Fruit fly (Drosophila melanogaster) whole organism, wandering third instar larva: ENCODE measurements around the gene mTerf5.

Source experiments
- Abd-B ChIP-seq: fragments of >200 bp; optimal IDR thresholded peaks from 2 replicates; lab custom pipeline; 2017; ENCODE audit warnings: missing biosample characterization, missing genetic modification characterization
- CG32264 ChIP-seq: fragments of 200-800 bp; sonication (Bioruptor generic); optimal IDR thresholded peaks from 2 replicates; lab custom pipeline; 2016; ENCODE audit warnings: missing biosample characterization, missing genetic modification characterization
- CG9705 ChIP-seq: fragments of 200-800 bp; sonication (Bioruptor generic); optimal IDR thresholded peaks from 2 replicates; lab custom pipeline; 2018; ENCODE audit warnings: missing biosample characterization, mild to moderate bottlenecking, missing genetic modification characterization
- CrebA ChIP-seq: fragments of 200-800 bp; sonication (Bioruptor generic); optimal IDR thresholded peaks from 2 replicates; lab custom pipeline; 2016; ENCODE audit warnings: missing biosample characterization, mild to moderate bottlenecking, missing genetic modification characterization, borderline replicate concordance
- Dfd ChIP-seq: fragments of >200 bp; optimal IDR thresholded peaks from 2 replicates; lab custom pipeline; 2017; ENCODE audit warnings: missing biosample characterization, missing genetic modification characterization
- Dif ChIP-seq: fragments of 200-275, 200-300 bp; sonication (Bioruptor generic); optimal IDR thresholded peaks from 2 replicates; lab custom pipeline; 2018; ENCODE audit warnings: missing biosample characterization, missing genetic modification characterization; ENCODE audit not compliant: partially characterized antibody
- GATAd ChIP-seq: sonication (Bioruptor generic); optimal IDR thresholded peaks from 2 replicates; lab custom pipeline; 2016; ENCODE audit warnings: missing biosample characterization, missing genetic modification characterization
- HLH106 ChIP-seq: fragments of 200-800 bp; optimal IDR thresholded peaks from 3 replicates; lab custom pipeline; 2019; ENCODE audit warnings: missing biosample characterization, mild to moderate bottlenecking, missing genetic modification characterization, moderate library complexity
- Hnf4 ChIP-seq: fragments of 200-800 bp; sonication (Bioruptor generic); optimal IDR thresholded peaks from 2 replicates; lab custom pipeline; 2016; ENCODE audit warnings: missing biosample characterization, mild to moderate bottlenecking, missing genetic modification characterization
- Hr78 ChIP-seq: fragments of >200 bp; optimal IDR thresholded peaks from 2 replicates; lab custom pipeline; 2017; ENCODE audit warnings: missing biosample characterization, missing genetic modification characterization
- Hr83 ChIP-seq: fragments of 200-300 bp; sonication (Bioruptor generic); optimal IDR thresholded peaks from 2 replicates; lab custom pipeline; 2016; ENCODE audit warnings: missing biosample characterization, mild to moderate bottlenecking, missing genetic modification characterization, moderate library complexity; ENCODE audit not compliant: poor library complexity, severe bottlenecking
- Jra ChIP-seq: sonication (Bioruptor generic); optimal IDR thresholded peaks from 2 replicates; lab custom pipeline; 2016; ENCODE audit warnings: missing biosample characterization, missing genetic modification characterization
- Mio ChIP-seq: sonication (Bioruptor generic); optimal IDR thresholded peaks from 2 replicates; lab custom pipeline; 2016; ENCODE audit warnings: missing biosample characterization, missing genetic modification characterization
- Myc ChIP-seq: fragments of >200 bp; optimal IDR thresholded peaks from 2 replicates; lab custom pipeline; 2017
- N ChIP-seq: fragments of >200 bp; optimal IDR thresholded peaks from 2 replicates; lab custom pipeline; 2018; ENCODE audit warnings: missing biosample characterization, missing external identifiers, missing genetic modification characterization
- OdsH ChIP-seq: fragments of 200-800 bp; sonication (Bioruptor generic); optimal IDR thresholded peaks from 2 replicates; lab custom pipeline; 2016; ENCODE audit warnings: missing biosample characterization, mild to moderate bottlenecking, missing genetic modification characterization
- Rel ChIP-seq, 2 experiments: fragments of 200-800 bp; sonication (Bioruptor generic) in 1 of 2; optimal IDR thresholded peaks; 2 replicates in 1 of 2; 3 replicates in 1 of 2; lab custom pipeline; 2016 to 2019; ENCODE audit warnings: mild to moderate bottlenecking in 2 of 2, missing biosample characterization in 2 of 2, missing genetic modification characterization in 2 of 2, moderate library complexity in 1 of 2
- Sp1 ChIP-seq: fragments of 200-800 bp; sonication (Bioruptor generic); optimal IDR thresholded peaks from 3 replicates; lab custom pipeline; 2019; ENCODE audit warnings: missing biosample characterization, mild to moderate bottlenecking, missing genetic modification characterization, moderate library complexity
- Vsx2 ChIP-seq: fragments of 200-300, 225-300 bp; sonication (Bioruptor generic); optimal IDR thresholded peaks from 2 replicates; lab custom pipeline; 2018; ENCODE audit warnings: missing biosample characterization, missing genetic modification characterization; ENCODE audit not compliant: partially characterized antibody
- br ChIP-seq: fragments of 200-800 bp; sonication (Bioruptor generic); optimal IDR thresholded peaks from 2 replicates; lab custom pipeline; 2016; ENCODE audit warnings: missing biosample characterization, missing genetic modification characterization
- brk ChIP-seq: fragments of 200-800 bp; sonication (Bioruptor generic); optimal IDR thresholded peaks from 2 replicates; lab custom pipeline; 2016; ENCODE audit warnings: missing biosample characterization, mild to moderate bottlenecking, missing genetic modification characterization
- dl ChIP-seq, 2 experiments: fragments of 175-275, 200-275 bp in 1 of 2; fragments of 200-275 bp in 1 of 2; sonication (Bioruptor generic); optimal IDR thresholded peaks; lab custom pipeline; 2018; ENCODE audit warnings: mild to moderate bottlenecking in 2 of 2, missing biosample characterization in 2 of 2, missing genetic modification characterization in 2 of 2, moderate library complexity in 2 of 2; ENCODE audit not compliant: partially characterized antibody in 2 of 2, insufficient read depth in 1 of 2
- dmrt93B ChIP-seq: fragments of 200-800 bp; sonication (Bioruptor generic); optimal IDR thresholded peaks from 2 replicates; lab custom pipeline; 2018; ENCODE audit warnings: missing biosample characterization, mild to moderate bottlenecking, missing genetic modification characterization
- dsf ChIP-seq: sonication (Bioruptor generic); optimal IDR thresholded peaks from 2 replicates; lab custom pipeline; 2016; ENCODE audit warnings: missing biosample characterization, missing genetic modification characterization, borderline replicate concordance
- ey ChIP-seq: fragments of 200-800 bp; sonication (Bioruptor generic); optimal IDR thresholded peaks from 2 replicates; lab custom pipeline; 2016; ENCODE audit warnings: missing biosample characterization, missing genetic modification characterization
- foxo ChIP-seq, 2 experiments: fragments of 200-800 bp; sonication (Bioruptor generic); optimal IDR thresholded peaks; 2 replicates in 1 of 2; 3 replicates in 1 of 2; lab custom pipeline; 2016 to 2017; ENCODE audit warnings: missing biosample characterization in 2 of 2, missing genetic modification characterization in 2 of 2
- fru ChIP-seq: fragments of 200-800 bp; sonication (Bioruptor generic); optimal IDR thresholded peaks from 3 replicates; lab custom pipeline; 2016; ENCODE audit warnings: missing biosample characterization, mild to moderate bottlenecking, missing genetic modification characterization
- h ChIP-seq: fragments of 200-800 bp; sonication (Bioruptor generic); optimal IDR thresholded peaks from 3 replicates; lab custom pipeline; 2016; ENCODE audit warnings: missing biosample characterization, mild to moderate bottlenecking, missing genetic modification characterization
- jim ChIP-seq: fragments of 175-275, 200-325 bp; sonication (Bioruptor generic); optimal IDR thresholded peaks from 2 replicates; lab custom pipeline; 2016; ENCODE audit warnings: missing biosample characterization, mild to moderate bottlenecking, missing genetic modification characterization
- lola ChIP-seq: fragments of >200 bp; optimal IDR thresholded peaks from 2 replicates; lab custom pipeline; 2017; ENCODE audit warnings: missing biosample characterization, missing genetic modification characterization
- pan ChIP-seq: fragments of >200 bp; optimal IDR thresholded peaks from 2 replicates; lab custom pipeline; 2017
- psq ChIP-seq: fragments of 200-800 bp; sonication (Bioruptor generic); optimal IDR thresholded peaks from 3 replicates; lab custom pipeline; 2017; ENCODE audit warnings: missing biosample characterization, mild to moderate bottlenecking, missing genetic modification characterization, moderate library complexity
- rgr ChIP-seq: fragments of 200-800 bp; sonication (Bioruptor generic); optimal IDR thresholded peaks from 3 replicates; lab custom pipeline; 2016; ENCODE audit warnings: missing biosample characterization, mild to moderate bottlenecking, missing genetic modification characterization
- sage ChIP-seq: fragments of 200-800 bp; sonication (Bioruptor generic); optimal IDR thresholded peaks from 2 replicates; lab custom pipeline; 2016; ENCODE audit warnings: missing biosample characterization, mild to moderate bottlenecking, missing genetic modification characterization
- sv ChIP-seq: fragments of 200-800 bp; sonication (Bioruptor generic); optimal IDR thresholded peaks from 3 replicates; lab custom pipeline; 2016; ENCODE audit warnings: missing biosample characterization, missing genetic modification characterization
- tai ChIP-seq: sonication (Bioruptor generic); optimal IDR thresholded peaks from 2 replicates; lab custom pipeline; 2016; ENCODE audit warnings: missing biosample characterization, missing genetic modification characterization
- usp ChIP-seq: fragments of >200 bp; optimal IDR thresholded peaks from 2 replicates; lab custom pipeline; 2017; ENCODE audit warnings: missing biosample characterization, missing genetic modification characterization
- woc ChIP-seq: sonication (Bioruptor generic); optimal IDR thresholded peaks from 2 replicates; lab custom pipeline; 2016; ENCODE audit warnings: missing biosample characterization, mild to moderate bottlenecking, missing genetic modification characterization

mTerf5 gene

DNA sequence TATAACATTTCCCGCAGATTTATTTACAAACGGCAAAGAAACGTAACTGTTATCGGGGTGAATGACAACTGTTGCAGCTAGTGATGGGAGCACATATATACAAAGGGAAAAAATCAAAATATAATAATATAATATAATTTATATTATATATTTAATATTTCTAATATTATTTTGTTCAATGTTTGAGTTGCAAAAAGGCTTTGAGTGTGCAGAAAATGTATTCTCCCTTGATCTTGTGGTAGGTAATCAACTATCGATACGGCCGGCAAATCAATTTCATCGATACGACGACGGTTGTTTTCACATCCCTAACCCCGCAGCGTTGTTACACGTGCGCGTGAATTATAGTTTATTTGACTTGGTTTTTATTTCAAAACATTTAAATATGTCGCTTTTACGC is at the start of gene mTerf5, which contains the start of gene Non3:
Gene mTerf5, minus strand, starts transcription at position 249 of the 400 bp plus-strand sequence.
Gene Non3, plus strand, starts transcription at position 289 of the 400 bp plus-strand sequence.
- TF ChIP-seq dsf (GFP tag; lab: Kevin White, UChicago) (peak; percentile 29), pan (lab: Kevin White, UChicago) (no peak), dl (GFP tag; optimal IDR thresholded peaks at IDR 0.05; lab: Kevin White, UChicago; ENCODE audit: insufficient read depth in 1 of 2, partially characterized antibody in 2 of 2) (no peak), woc (GFP tag; lab: Kevin White, UChicago) (peak; percentile 21), Mio (GFP tag; lab: Kevin White, UChicago) (no peak), Hr78 (GFP tag; lab: Kevin White, UChicago) (no peak), fru (peak; percentile 36), tai (GFP tag; lab: Kevin White, UChicago) (no peak), Dif (GFP tag; lab: Kevin White, UChicago) (no peak), foxo (GFP tag; optimal IDR thresholded peaks at IDR 0.05; lab: Kevin White, UChicago) (peak in 1 of 2 experiments; percentile 67), N (no peak), lola (no peak), sage (GFP tag; lab: Kevin White, UChicago) (no peak), Myc (lab: Kevin White, UChicago) (peak; percentile 26), rgr (GFP tag; lab: Kevin White, UChicago) (peak; percentile 64), CG9705 (GFP tag; lab: Kevin White, UChicago) (peak; percentile 23), Rel (GFP tag; optimal IDR thresholded peaks at IDR 0.05; lab: Kevin White, UChicago) (no peak), Rel (tag; optimal IDR thresholded peaks at IDR 0.05; lab: Kevin White, UChicago) (peak; percentile 57), Jra (GFP tag; lab: Kevin White, UChicago) (peak; percentile 6), CrebA (no peak), Vsx2 (no peak), ey (GFP tag; lab: Kevin White, UChicago) (peak; percentile 14), brk (GFP tag; lab: Kevin White, UChicago) (no peak), sv (GFP tag; lab: Kevin White, UChicago) (peak; percentile 9), Hnf4 (GFP tag; lab: Kevin White, UChicago) (peak; percentile 65), br (GFP tag; lab: Kevin White, UChicago) (no peak), Hr83 (GFP tag; lab: Kevin White, UChicago) (peak; percentile 21), jim (GFP tag; lab: Kevin White, UChicago) (no peak), GATAd (GFP tag; lab: Kevin White, UChicago) (no peak), dmrt93B (GFP tag; lab: Kevin White, UChicago) (no peak), psq (GFP tag; lab: Kevin White, UChicago) (peak; percentile 64), OdsH (peak; percentile 52), CG32264 (GFP tag; lab: Kevin White, UChicago) (no peak), HLH106 (tag; lab: Kevin White, UChicago) (peak; percentile 73), h (GFP tag; lab: Kevin White, UChicago) (peak; percentile 37), Sp1 (GFP tag; lab: Kevin White, UChicago) (peak; percentile 67), usp (GFP tag; lab: Kevin White, UChicago) (no peak), Abd-B (GFP tag; lab: Kevin White, UChicago) (no peak), Dfd (GFP tag; lab: Kevin White, UChicago) (no peak)

- TF ChIP-seq ey (GFP tag; lab: Kevin White, UChicago) (no peak), rgr (GFP tag; lab: Kevin White, UChicago) (no peak), Dfd (GFP tag; lab: Kevin White, UChicago) (peak; percentile 89), Dif (GFP tag; lab: Kevin White, UChicago) (no peak), sage (GFP tag; lab: Kevin White, UChicago) (no peak)
Measured at dm6 chr3R:18269744-18270348, 46.4 kb upstream of the mTerf5 start.
